Fruit fly (Drosophila melanogaster) whole organism, embryonic: Measurements from ENCODE around the gene CG3556.
A peak's percentile ranks its signal among the peaks of the same experiment; 100 is the strongest.

Experiments used
- Awh ChIP-seq: fragments of 200-800 bp; sonication (Bioruptor generic); IDR thresholded peaks from 2 replicates; pipeline ENCODE4, ENCODE4 v1.3.6; 2022; ENCODE audit warnings: missing biosample characterization, missing genetic modification characterization
- CG10147 ChIP-seq: fragments of 200-800 bp; sonication (Bioruptor generic); optimal IDR thresholded peaks from 2 replicates; lab custom pipeline; 2019; ENCODE audit warnings: missing biosample characterization, mild to moderate bottlenecking, missing genetic modification characterization, moderate library complexity
- CG1024 ChIP-seq: fragments of 200-800 bp; sonication (Bioruptor generic); IDR thresholded peaks from 2 replicates; pipeline ENCODE4 v1.3.6; 2022; ENCODE audit warnings: missing biosample characterization, missing genetic modification characterization
- CG10366 ChIP-seq: fragments of 200-800 bp; sonication (Bioruptor generic); IDR thresholded peaks from 2 replicates; pipeline ENCODE4 v1.3.6; 2022; ENCODE audit warnings: missing biosample characterization, missing genetic modification characterization
- CG10543 ChIP-seq: fragments of 200-800 bp; sonication (Bioruptor generic); optimal IDR thresholded peaks from 3 replicates; lab custom pipeline; 2017; ENCODE audit warnings: missing biosample characterization, mild to moderate bottlenecking, missing genetic modification characterization, moderate library complexity
- CG10959 ChIP-seq: fragments of 200-800 bp; sonication (Bioruptor generic); IDR thresholded peaks from 2 replicates; pipeline ENCODE4 v1.3.6; 2022; ENCODE audit warnings: missing biosample characterization, missing genetic modification characterization
- CG10979 ChIP-seq: fragments of 200-800 bp; sonication (Bioruptor generic); optimal IDR thresholded peaks from 2 replicates; lab custom pipeline; 2018; ENCODE audit warnings: missing biosample characterization, mild to moderate bottlenecking, missing genetic modification characterization, moderate library complexity
- CG12659 ChIP-seq: fragments of 200-800 bp; sonication (Bioruptor generic); optimal IDR thresholded peaks from 3 replicates; lab custom pipeline; 2017; ENCODE audit warnings: mild to moderate bottlenecking, missing biosample characterization, missing genetic modification reagents, missing genetic modification characterization
- CG15011 ChIP-seq: fragments of 200-800 bp; sonication (Bioruptor generic); optimal IDR thresholded peaks from 3 replicates; lab custom pipeline; 2018; ENCODE audit warnings: missing biosample characterization, mild to moderate bottlenecking, missing genetic modification characterization
- CG15479 ChIP-seq: fragments of 200-800 bp; sonication (Bioruptor generic); optimal IDR thresholded peaks from 3 replicates; lab custom pipeline; 2019; ENCODE audit warnings: missing biosample characterization, mild to moderate bottlenecking, missing genetic modification characterization, moderate library complexity
- CG17568 ChIP-seq: fragments of 200-800 bp; sonication (Bioruptor generic); optimal IDR thresholded peaks from 2 replicates; lab custom pipeline; 2018; ENCODE audit warnings: missing biosample characterization, mild to moderate bottlenecking, missing genetic modification characterization, moderate library complexity
- CG17912 ChIP-seq: fragments of 200-800 bp; sonication (Bioruptor generic); optimal IDR thresholded peaks from 2 replicates; lab custom pipeline; 2018; ENCODE audit warnings: missing biosample characterization, mild to moderate bottlenecking, missing genetic modification characterization
- CG18764 ChIP-seq: fragments of 200-800 bp; sonication (Bioruptor generic); optimal IDR thresholded peaks from 3 replicates; lab custom pipeline; 2016; ENCODE audit warnings: missing biosample characterization, missing genetic modification characterization
- CG2199 ChIP-seq: fragments of 200-800 bp; sonication (Bioruptor generic); IDR thresholded peaks from 3 replicates; pipeline ENCODE4 v1.3.6; 2022; ENCODE audit warnings: missing biosample characterization, missing genetic modification characterization
- CG2712 ChIP-seq: fragments of 200-800 bp; optimal IDR thresholded peaks from 3 replicates; lab custom pipeline; 2019; ENCODE audit warnings: missing biosample characterization, mild to moderate bottlenecking, missing genetic modification characterization, moderate library complexity
- CG32767 ChIP-seq: fragments of 200-800 bp; sonication (Bioruptor generic); IDR thresholded peaks from 2 replicates; pipeline ENCODE4 v1.3.6; 2022; ENCODE audit warnings: missing biosample characterization, missing genetic modification characterization
- CG42726 ChIP-seq: fragments of 200-800 bp; sonication (Bioruptor generic); IDR thresholded peaks from 2 replicates; pipeline ENCODE4 v1.3.6; 2022; ENCODE audit warnings: missing biosample characterization, missing genetic modification characterization; ENCODE audit not compliant: partially characterized antibody
- CG4854 ChIP-seq: fragments of 200-800 bp; sonication (Bioruptor generic); optimal IDR thresholded peaks from 2 replicates; lab custom pipeline; 2016; ENCODE audit warnings: missing biosample characterization, missing genetic modification characterization, inconsistent platforms
- CG7963 ChIP-seq: fragments of 200-800 bp; sonication (Bioruptor generic); IDR thresholded peaks from 3 replicates; pipeline ENCODE4 v1.3.6; 2022; ENCODE audit warnings: missing biosample characterization, missing genetic modification characterization; ENCODE audit not compliant: partially characterized antibody
- CG8359 ChIP-seq: fragments of 200-800 bp; sonication (Bioruptor generic); optimal IDR thresholded peaks from 2 replicates; lab custom pipeline; 2017; ENCODE audit warnings: missing biosample characterization, mild to moderate bottlenecking, missing genetic modification characterization, borderline replicate concordance
- CG9817 ChIP-seq: fragments of 200-800 bp; sonication (Bioruptor generic); optimal IDR thresholded peaks from 2 replicates; lab custom pipeline; 2018; ENCODE audit warnings: missing biosample characterization, mild to moderate bottlenecking, missing genetic modification characterization, moderate library complexity
- CoRest ChIP-seq: fragments of 200-800 bp; sonication (Bioruptor generic); optimal IDR thresholded peaks from 3 replicates; lab custom pipeline; 2018; ENCODE audit warnings: missing biosample characterization, mild to moderate bottlenecking, missing genetic modification characterization, moderate library complexity
- D ChIP-seq, 2 experiments: fragments of 200-800 bp in 1 of 2; fragments of >200 bp in 1 of 2; sonication (Bioruptor generic) in 1 of 2; optimal IDR thresholded peaks; 2 replicates in 1 of 2; 3 replicates in 1 of 2; lab custom pipeline; 2017; ENCODE audit warnings: mild to moderate bottlenecking in 1 of 2, missing biosample characterization in 1 of 2, missing genetic modification characterization in 1 of 2, missing genetic modification reagents in 1 of 2
- Dp ChIP-seq: fragments of 200-800 bp; sonication (Bioruptor generic); optimal IDR thresholded peaks from 2 replicates; lab custom pipeline; 2018; ENCODE audit warnings: missing biosample characterization, mild to moderate bottlenecking, missing genetic modification characterization, moderate library complexity
- E2f2 ChIP-seq: fragments of 200-800 bp; sonication (Bioruptor generic); IDR thresholded peaks from 2 replicates; pipeline ENCODE4 v1.3.6; 2022; ENCODE audit warnings: missing biosample characterization, missing genetic modification characterization
- Ets65A ChIP-seq: fragments of 200-800 bp; sonication (Bioruptor generic); peaks from one replicate; lab custom pipeline; 2016; ENCODE audit warnings: missing biosample characterization, missing genetic modification characterization
- Fer2 ChIP-seq: fragments of 200-800 bp; sonication (Bioruptor generic); optimal IDR thresholded peaks from 2 replicates; lab custom pipeline; 2018; ENCODE audit warnings: missing biosample characterization, mild to moderate bottlenecking, missing genetic modification characterization, moderate library complexity
- GATAe ChIP-seq: fragments of 200-800 bp; sonication (Bioruptor generic); conservative IDR thresholded peaks from 2 replicates; pipeline ENCODE4 v1.3.6; 2022; ENCODE audit warnings: missing biosample characterization, missing genetic modification characterization
- Gsc ChIP-seq: fragments of 200-800 bp; sonication (Bioruptor generic); IDR thresholded peaks from 2 replicates; pipeline ENCODE4 v1.3.6; 2022; ENCODE audit warnings: missing biosample characterization, missing genetic modification characterization
- HmgD ChIP-seq: fragments of 200-800 bp; sonication (Bioruptor generic); optimal IDR thresholded peaks from 3 replicates; lab custom pipeline; 2016; ENCODE audit warnings: missing biosample characterization, missing genetic modification characterization
- Hmx ChIP-seq: fragments of 200-800 bp; sonication (Bioruptor generic); optimal IDR thresholded peaks from 2 replicates; lab custom pipeline; 2016; ENCODE audit warnings: missing biosample characterization, missing genetic modification characterization
- Lhr ChIP-seq: fragments of 200-800 bp; sonication (Bioruptor generic); optimal IDR thresholded peaks from 3 replicates; lab custom pipeline; 2017; ENCODE audit warnings: mild to moderate bottlenecking, missing biosample characterization, missing genetic modification reagents, missing genetic modification characterization
- Opbp ChIP-seq: fragments of 200-800 bp; sonication (Bioruptor generic); IDR thresholded peaks from 3 replicates; pipeline ENCODE4 v1.3.6; 2022; ENCODE audit warnings: missing biosample characterization, missing genetic modification characterization; ENCODE audit not compliant: partially characterized antibody
- Sry-δ ChIP-seq: fragments of 200-800 bp; sonication (Bioruptor generic); optimal IDR thresholded peaks from 2 replicates; lab custom pipeline; 2016; ENCODE audit warnings: missing biosample characterization, missing genetic modification characterization
- TFAM ChIP-seq: fragments of 200-800 bp; sonication (Bioruptor generic); optimal IDR thresholded peaks from 2 replicates; lab custom pipeline; 2017; ENCODE audit warnings: missing biosample characterization, missing genetic modification characterization, inconsistent platforms
- bigmax ChIP-seq: fragments of 200-800 bp; sonication (Bioruptor generic); optimal IDR thresholded peaks from 2 replicates; lab custom pipeline; 2018; ENCODE audit warnings: missing biosample characterization, mild to moderate bottlenecking, missing genetic modification characterization
- crc ChIP-seq: fragments of 200-800 bp; sonication (Bioruptor generic); optimal IDR thresholded peaks from 2 replicates; lab custom pipeline; 2016; ENCODE audit warnings: missing biosample characterization, missing genetic modification characterization
- eve ChIP-seq, 2 experiments: fragments of >200 bp; optimal IDR thresholded peaks; 2 replicates each; lab custom pipeline; 2017; ENCODE audit warnings: missing biosample characterization in 2 of 2, missing genetic modification characterization in 2 of 2
- ham ChIP-seq: fragments of 200-800 bp; sonication (Bioruptor generic); IDR thresholded peaks from 2 replicates; pipeline ENCODE4 v1.3.6; 2022; ENCODE audit warnings: missing biosample characterization, missing genetic modification characterization
- hth ChIP-seq: fragments of >200 bp; optimal IDR thresholded peaks from 2 replicates; lab custom pipeline; 2017; ENCODE audit warnings: inconsistent platforms
- jigr1 ChIP-seq: fragments of 200-800 bp; sonication (Bioruptor generic); IDR thresholded peaks from 3 replicates; pipeline ENCODE4 v1.3.6; 2022; ENCODE audit warnings: missing biosample characterization, missing genetic modification characterization
- ken ChIP-seq: fragments of 200-800 bp; sonication (Bioruptor generic); IDR thresholded peaks from 3 replicates; pipeline ENCODE4 v1.3.6; 2022; ENCODE audit warnings: missing biosample characterization, missing genetic modification characterization
- nerfin-2 ChIP-seq: fragments of 200-800 bp; sonication (Bioruptor generic); IDR thresholded peaks from 2 replicates; pipeline ENCODE4 v1.3.6; 2022; ENCODE audit warnings: missing biosample characterization, missing genetic modification characterization; ENCODE audit not compliant: partially characterized antibody
- pb ChIP-seq: fragments of 200-800 bp; sonication (Bioruptor generic); optimal IDR thresholded peaks from 3 replicates; lab custom pipeline; 2016; ENCODE audit warnings: missing biosample characterization, missing genetic modification characterization
- pho ChIP-seq: fragments of 200-800 bp; sonication (Bioruptor generic); optimal IDR thresholded peaks from 2 replicates; lab custom pipeline; 2016; ENCODE audit warnings: missing biosample characterization, missing genetic modification characterization
- salm ChIP-seq: fragments of 200-800 bp; sonication (Bioruptor generic); optimal IDR thresholded peaks from 2 replicates; lab custom pipeline; 2018; ENCODE audit warnings: missing biosample characterization, mild to moderate bottlenecking, missing genetic modification characterization
- stwl ChIP-seq: fragments of 200-800 bp; sonication (Bioruptor generic); optimal IDR thresholded peaks from 3 replicates; lab custom pipeline; 2018; ENCODE audit warnings: missing biosample characterization, mild to moderate bottlenecking, missing genetic modification characterization, moderate library complexity
- tll ChIP-seq, 2 experiments: fragments of 200-800 bp in 1 of 2; fragments of >200 bp in 1 of 2; sonication (Bioruptor generic) in 1 of 2; optimal IDR thresholded peaks; 2 replicates each; lab custom pipeline; 2017 to 2019; ENCODE audit warnings: missing biosample characterization in 2 of 2, missing genetic modification characterization in 2 of 2, mild to moderate bottlenecking in 1 of 2, moderate library complexity in 1 of 2
- wdn ChIP-seq: fragments of 200-800 bp; sonication (Bioruptor generic); IDR thresholded peaks from 2 replicates; pipeline ENCODE4 v1.3.6; 2022; ENCODE audit warnings: missing biosample characterization, missing genetic modification characterization
- zfh2 ChIP-seq: fragments of 200-800 bp; sonication (Bioruptor generic); optimal IDR thresholded peaks from 2 replicates; lab custom pipeline; 2016; ENCODE audit warnings: missing biosample characterization, missing genetic modification characterization

CG3556 gene

dm6 chrX:4529909-4530308 is at the start of gene CG3556 (continued):
- TF ChIP-seq salm (tag; lab: Kevin White, UChicago) (no peak), CG32767 (no peak), CG4854 (GFP tag; lab: Kevin White, UChicago) (peak; percentile 33), D (optimal IDR thresholded peaks at IDR 0.05; lab: Kevin White, UChicago) (no peak), D (GFP tag; optimal IDR thresholded peaks at IDR 0.05; lab: Kevin White, UChicago) (no peak), Dp (peak; percentile 86), bigmax (GFP tag; lab: Kevin White, UChicago) (no peak), CG15479 (no peak), CG15011 (GFP tag; lab: Kevin White, UChicago) (no peak), Lhr (GFP tag; lab: Kevin White, UChicago) (peak; percentile 96), Opbp (GFP tag; lab: Robert Waterston, UW) (peak; percentile 72), Fer2 (no peak), Ets65A (peak; percentile 52), CG1024 (GFP tag; lab: Robert Waterston, UW) (no peak), CG7963 (GFP tag; lab: Robert Waterston, UW) (peak; percentile 75), pho (GFP tag; lab: Kevin White, UChicago) (peak; percentile 46), tll (GFP tag; optimal IDR thresholded peaks at IDR 0.05; lab: Kevin White, UChicago) (no peak), CoRest (tag; lab: Kevin White, UChicago) (peak; percentile 53), nerfin-2 (GFP tag; lab: Robert Waterston, UW) (peak; percentile 76), CG2712 (tag; lab: Kevin White, UChicago) (no peak), CG12659 (GFP tag; lab: Kevin White, UChicago) (peak; percentile 71), CG42726 (GFP tag; lab: Robert Waterston, UW) (peak; percentile 35; the same call in 1 of the 2 replicates), Awh (GFP tag; lab: Robert Waterston, UW) (0 out of 2 replicates have a peak, but pooled peaks have one; percentile 17), TFAM (GFP tag; lab: Kevin White, UChicago) (no peak), CG2199 (no peak), ken (GFP tag; lab: Robert Waterston, UW) (peak; percentile 63; the same call in 2 of the 3 replicates), hth (lab: Kevin White, UChicago) (no peak), CG8359 (GFP tag; lab: Kevin White, UChicago) (no peak), E2f2 (GFP tag; lab: Robert Waterston, UW) (peak; percentile 94), crc (GFP tag; lab: Kevin White, UChicago) (no peak), CG18764 (GFP tag; lab: Kevin White, UChicago) (peak; percentile 22), wdn (GFP tag; lab: Robert Waterston, UW) (no peak), zfh2 (GFP tag; lab: Kevin White, UChicago) (peak; percentile 13), Hmx (GFP tag; lab: Kevin White, UChicago) (no peak), jigr1 (GFP tag; lab: Robert Waterston, UW) (no peak), Sry-δ (peak; percentile 70), CG10543 (GFP tag; lab: Kevin White, UChicago) (no peak), CG10979 (tag; lab: Kevin White, UChicago) (peak; percentile 22), CG10147 (GFP tag; lab: Kevin White, UChicago) (no peak), ham (GFP tag; lab: Robert Waterston, UW) (no peak), CG17912 (GFP tag; lab: Kevin White, UChicago) (no peak), CG10366 (GFP tag; lab: Robert Waterston, UW) (peak; percentile 26; the same call in 1 of the 2 replicates), stwl (peak; percentile 92), pb (GFP tag; lab: Kevin White, UChicago) (no peak), CG17568 (GFP tag; lab: Kevin White, UChicago) (no peak), CG9817 (tag; lab: Kevin White, UChicago) (peak; percentile 19), Gsc (GFP tag; lab: Robert Waterston, UW) (no peak), GATAe (GFP tag; lab: Robert Waterston, UW) (no peak), CG10959 (GFP tag; lab: Robert Waterston, UW) (peak; percentile 45; the same call in 1 of the 2 replicates), HmgD (GFP tag; lab: Kevin White, UChicago) (peak; percentile 53), eve (GFP tag; optimal IDR thresholded peaks at IDR 0.05; lab: Kevin White, UChicago) (no peak)
